Fruit fly (Drosophila melanogaster) whole organism, embryonic: ENCODE data around the gene PAN3.

ENCODE experiments used
- ATbp ChIP-seq: fragments of 200-800 bp; sonication (Bioruptor generic); optimal IDR thresholded peaks from 2 replicates; lab custom pipeline; 2017; ENCODE audit warnings: missing biosample characterization, mild to moderate bottlenecking, missing genetic modification characterization, missing genetic modification reagents
- Antp ChIP-seq: fragments of 200-800 bp; sonication (Bioruptor generic); optimal IDR thresholded peaks from 3 replicates; lab custom pipeline; 2016; ENCODE audit warnings: missing biosample characterization, missing genetic modification characterization
- Bgb ChIP-seq: fragments of 200-800 bp; sonication (Bioruptor generic); IDR thresholded peaks from 2 replicates; pipeline ENCODE4 v1.3.6; 2022; ENCODE audit warnings: missing biosample characterization, missing genetic modification characterization; ENCODE audit not compliant: partially characterized antibody
- CG10366 ChIP-seq: fragments of 200-800 bp; sonication (Bioruptor generic); IDR thresholded peaks from 2 replicates; pipeline ENCODE4 v1.3.6; 2022; ENCODE audit warnings: missing biosample characterization, missing genetic modification characterization
- CG11093 ChIP-seq: fragments of 200-800 bp; sonication (Bioruptor generic); IDR thresholded peaks from 3 replicates; pipeline ENCODE4 v1.3.6; 2022; ENCODE audit warnings: missing biosample characterization, missing genetic modification characterization
- CG11695 ChIP-seq: fragments of 200-800 bp; sonication (Bioruptor generic); IDR thresholded peaks from 3 replicates; pipeline ENCODE4 v1.3.6; 2022; ENCODE audit warnings: missing biosample characterization, missing genetic modification characterization
- CG12219 ChIP-seq: fragments of 200-800 bp; sonication (Bioruptor generic); optimal IDR thresholded peaks from 3 replicates; lab custom pipeline; 2018; ENCODE audit warnings: missing biosample characterization, mild to moderate bottlenecking, missing genetic modification characterization
- CG12744 ChIP-seq: fragments of 200-800 bp; sonication (Bioruptor generic); optimal IDR thresholded peaks from 2 replicates; lab custom pipeline; 2016; ENCODE audit warnings: missing biosample characterization, missing genetic modification characterization
- CG13287 ChIP-seq: fragments of 200-800 bp; sonication (Bioruptor generic); IDR thresholded peaks from 2 replicates; pipeline ENCODE4 v1.3.6; 2022; ENCODE audit warnings: missing biosample characterization, missing genetic modification characterization; ENCODE audit not compliant: partially characterized antibody
- CG14860 ChIP-seq: fragments of 200-800 bp; sonication (Bioruptor generic); IDR thresholded peaks from 3 replicates; pipeline ENCODE4 v1.3.6; 2022; ENCODE audit warnings: missing biosample characterization, missing genetic modification characterization; ENCODE audit not compliant: partially characterized antibody
- CG16779 ChIP-seq: fragments of 200-800 bp; sonication (Bioruptor generic); IDR thresholded peaks from 2 replicates; pipeline ENCODE4 v1.3.6; 2022; ENCODE audit warnings: missing biosample characterization, missing genetic modification characterization
- CG2120 ChIP-seq: fragments of 200-800 bp; sonication (Bioruptor generic); optimal IDR thresholded peaks from 3 replicates; lab custom pipeline; 2016; ENCODE audit warnings: missing biosample characterization, missing genetic modification characterization
- CG2202 ChIP-seq: fragments of 200-800 bp; sonication (Bioruptor generic); optimal IDR thresholded peaks from 2 replicates; lab custom pipeline; 2018; ENCODE audit warnings: missing biosample characterization, mild to moderate bottlenecking, missing genetic modification characterization
- CG31441 ChIP-seq: fragments of 200-800 bp; sonication (Bioruptor generic); IDR thresholded peaks from 2 replicates; pipeline ENCODE4 v1.3.6; 2022; ENCODE audit warnings: missing biosample characterization, missing genetic modification characterization
- CG33557 ChIP-seq: fragments of 200-800 bp; sonication (Bioruptor generic); optimal IDR thresholded peaks from 2 replicates; lab custom pipeline; 2019; ENCODE audit warnings: missing biosample characterization, mild to moderate bottlenecking, missing genetic modification characterization, moderate library complexity
- CG4404 ChIP-seq: fragments of 200-800 bp; sonication (Bioruptor generic); IDR thresholded peaks from 2 replicates; pipeline ENCODE4 v1.3.6; 2022; ENCODE audit warnings: missing biosample characterization, missing genetic modification characterization
- CG6813 ChIP-seq: fragments of 200-800 bp; sonication (Bioruptor generic); optimal IDR thresholded peaks from 2 replicates; lab custom pipeline; 2017; ENCODE audit warnings: missing biosample characterization, missing genetic modification characterization, mild to moderate bottlenecking, moderate library complexity, missing genetic modification reagents
- CG7963 ChIP-seq: fragments of 200-800 bp; sonication (Bioruptor generic); IDR thresholded peaks from 3 replicates; pipeline ENCODE4 v1.3.6; 2022; ENCODE audit warnings: missing biosample characterization, missing genetic modification characterization; ENCODE audit not compliant: partially characterized antibody
- CG8281 ChIP-seq: fragments of 200-800 bp; sonication (Bioruptor generic); optimal IDR thresholded peaks from 2 replicates; lab custom pipeline; 2018; ENCODE audit warnings: missing biosample characterization, mild to moderate bottlenecking, missing genetic modification characterization, moderate library complexity
- CG8290 ChIP-seq, 3 experiments: fragments of 200-800 bp; sonication (Bioruptor generic); optimal IDR thresholded peaks; 2 replicates each; lab custom pipeline; 2016 to 2019; ENCODE audit warnings: missing biosample characterization in 3 of 3, missing genetic modification characterization in 3 of 3, mild to moderate bottlenecking in 2 of 3, moderate library complexity in 1 of 3
- CHES-1-like ChIP-seq: fragments of 200-800 bp; sonication (Bioruptor generic); optimal IDR thresholded peaks from 2 replicates; lab custom pipeline; 2016; ENCODE audit warnings: missing biosample characterization, missing genetic modification characterization
- Dbx ChIP-seq: fragments of 200-800 bp; sonication (Bioruptor generic); IDR thresholded peaks from 3 replicates; pipeline ENCODE4 v1.3.6; 2022; ENCODE audit warnings: missing biosample characterization, missing genetic modification characterization
- Elba2 ChIP-seq: fragments of 200-800 bp; sonication (Bioruptor generic); optimal IDR thresholded peaks from 3 replicates; lab custom pipeline; 2016; ENCODE audit warnings: missing biosample characterization, missing genetic modification characterization
- Hmx ChIP-seq: fragments of 200-800 bp; sonication (Bioruptor generic); optimal IDR thresholded peaks from 2 replicates; lab custom pipeline; 2016; ENCODE audit warnings: missing biosample characterization, missing genetic modification characterization
- Hsf ChIP-seq: fragments of 200-800 bp; sonication (Bioruptor generic); optimal IDR thresholded peaks from 3 replicates; lab custom pipeline; 2016; ENCODE audit warnings: missing biosample characterization, missing genetic modification characterization
- Kr ChIP-seq: fragments of 200-800 bp; sonication (Bioruptor generic); optimal IDR thresholded peaks from 2 replicates; lab custom pipeline; 2017; ENCODE audit warnings: missing biosample characterization, mild to moderate bottlenecking, missing genetic modification characterization
- MESR4 ChIP-seq: fragments of 200-800 bp; sonication (Bioruptor generic); optimal IDR thresholded peaks from 2 replicates; lab custom pipeline; 2018; ENCODE audit warnings: missing biosample characterization, mild to moderate bottlenecking, missing genetic modification characterization, moderate library complexity
- Ptx1 ChIP-seq: fragments of 200-800 bp; sonication (Bioruptor generic); IDR thresholded peaks from 2 replicates; pipeline ENCODE4 v1.3.6; 2022; ENCODE audit warnings: missing biosample characterization, missing genetic modification characterization
- TFAM ChIP-seq: fragments of 200-800 bp; sonication (Bioruptor generic); optimal IDR thresholded peaks from 2 replicates; lab custom pipeline; 2017; ENCODE audit warnings: missing biosample characterization, missing genetic modification characterization, inconsistent platforms
- Trl ChIP-seq, 3 experiments: fragments of >200 bp in 2 of 3; fragments of 200-800 bp in 1 of 3; sonication (Bioruptor generic) in 1 of 3; optimal IDR thresholded peaks; 2 replicates in 1 of 3; 3 replicates in 2 of 3; lab custom pipeline; 2016 to 2017; ENCODE audit warnings: missing biosample characterization in 1 of 3, missing genetic modification characterization in 1 of 3
- abd-A ChIP-seq: fragments of 200-800 bp; sonication (Bioruptor generic); optimal IDR thresholded peaks from 3 replicates; lab custom pipeline; 2019; ENCODE audit warnings: missing biosample characterization, mild to moderate bottlenecking, missing genetic modification characterization, moderate library complexity
- ap ChIP-seq: fragments of 200-800 bp; sonication (Bioruptor generic); IDR thresholded peaks from 2 replicates; pipeline ENCODE4 v1.3.6; 2022; ENCODE audit warnings: missing biosample characterization, missing genetic modification characterization
- ara ChIP-seq: fragments of 200-800 bp; sonication (Bioruptor generic); IDR thresholded peaks from 2 replicates; pipeline ENCODE4 v1.3.6; 2022; ENCODE audit warnings: missing biosample characterization, missing genetic modification characterization
- crol ChIP-seq: fragments of 200-800 bp; sonication (Bioruptor generic); IDR thresholded peaks from 2 replicates; pipeline ENCODE4 v1.3.6; 2022; ENCODE audit warnings: missing biosample characterization, missing genetic modification characterization
- danr ChIP-seq: fragments of 200-800 bp; sonication (Bioruptor generic); IDR thresholded peaks from 2 replicates; pipeline ENCODE4 v1.3.6; 2022; ENCODE audit warnings: missing biosample characterization, missing genetic modification characterization
- dm ChIP-seq: fragments of 200-800 bp; sonication (Bioruptor generic); optimal IDR thresholded peaks from 3 replicates; lab custom pipeline; 2016; ENCODE audit warnings: missing biosample characterization, missing genetic modification characterization
- eve ChIP-seq, 2 experiments: fragments of >200 bp; optimal IDR thresholded peaks; 2 replicates each; lab custom pipeline; 2017; ENCODE audit warnings: missing biosample characterization in 2 of 2, missing genetic modification characterization in 2 of 2
- ewg ChIP-seq: fragments of 200-800 bp; sonication (Bioruptor generic); optimal IDR thresholded peaks from 3 replicates; lab custom pipeline; 2017; ENCODE audit warnings: mild to moderate bottlenecking, missing biosample characterization, missing genetic modification reagents, missing genetic modification characterization
- gfzf ChIP-seq: fragments of 200-800 bp; sonication (Bioruptor generic); optimal IDR thresholded peaks from 2 replicates; lab custom pipeline; 2016; ENCODE audit warnings: missing biosample characterization, mild to moderate bottlenecking, missing genetic modification characterization, moderate library complexity
- jumu ChIP-seq: fragments of 200-800 bp; sonication (Bioruptor generic); optimal IDR thresholded peaks from 3 replicates; lab custom pipeline; 2016; ENCODE audit warnings: missing biosample characterization, missing genetic modification characterization
- ken ChIP-seq: fragments of 200-800 bp; sonication (Bioruptor generic); IDR thresholded peaks from 3 replicates; pipeline ENCODE4 v1.3.6; 2022; ENCODE audit warnings: missing biosample characterization, missing genetic modification characterization
- lab ChIP-seq: fragments of 200-800 bp; sonication (Bioruptor generic); optimal IDR thresholded peaks from 3 replicates; lab custom pipeline; 2017; ENCODE audit warnings: missing biosample characterization, missing genetic modification characterization, mild to moderate bottlenecking, moderate library complexity, missing genetic modification reagents
- lilli ChIP-seq: fragments of 200-800 bp; sonication (Bioruptor generic); optimal IDR thresholded peaks from 3 replicates; lab custom pipeline; 2016; ENCODE audit warnings: missing biosample characterization, missing genetic modification characterization
- nerfin-1 ChIP-seq: fragments of 200-800 bp; sonication (Bioruptor generic); optimal IDR thresholded peaks from 3 replicates; lab custom pipeline; 2019; ENCODE audit warnings: missing biosample characterization, mild to moderate bottlenecking, missing genetic modification characterization, moderate library complexity
- otp ChIP-seq: fragments of 200-800 bp; sonication (Bioruptor generic); IDR thresholded peaks from 3 replicates; pipeline ENCODE4, ENCODE4 v1.3.6; 2022; ENCODE audit warnings: missing biosample characterization, missing genetic modification characterization
- pan ChIP-seq, 4 experiments: fragments of >200 bp in 3 of 4; fragments of 200-800 bp in 1 of 4; sonication (Bioruptor generic) in 1 of 4; optimal IDR thresholded peaks in 3 of 4; IDR thresholded peaks in 1 of 4; 2 replicates each; pipeline versions ENCODE4 v1.3.6 to Lab custom; 2017 to 2022; ENCODE audit warnings: missing biosample characterization in 2 of 4, missing genetic modification characterization in 2 of 4, mixed read lengths in 1 of 4
- rib ChIP-seq: fragments of 200-800 bp; sonication (Bioruptor generic); IDR thresholded peaks from 2 replicates; pipeline ENCODE4 v1.3.6; 2022; ENCODE audit warnings: missing biosample characterization, missing genetic modification characterization
- sr ChIP-seq: fragments of 200-800 bp; sonication (Bioruptor generic); IDR thresholded peaks from 3 replicates; pipeline ENCODE4 v1.3.6; 2022; ENCODE audit warnings: missing biosample characterization, missing genetic modification characterization
- zen2 ChIP-seq: fragments of 200-800 bp; sonication (Bioruptor generic); IDR thresholded peaks from 3 replicates; pipeline ENCODE4 v1.3.6; 2022; ENCODE audit warnings: missing biosample characterization, missing genetic modification characterization; ENCODE audit not compliant: partially characterized antibody
- zfh2 ChIP-seq: fragments of 200-800 bp; sonication (Bioruptor generic); optimal IDR thresholded peaks from 2 replicates; lab custom pipeline; 2016; ENCODE audit warnings: missing biosample characterization, missing genetic modification characterization

Gene PAN3

dm6 chr3L:3073460-3073859 is 2.5 kb downstream of the PAN3 start:
- TF ChIP-seq CG2202 (tag; lab: Kevin White, UChicago) (no peak), CG16779 (GFP tag; lab: Robert Waterston, UW) (no peak), abd-A (tag; lab: Kevin White, UChicago) (no peak), jumu (GFP tag; lab: Kevin White, UChicago) (no peak), Hmx (GFP tag; lab: Kevin White, UChicago) (no peak), eve (GFP tag; optimal IDR thresholded peaks at IDR 0.05; lab: Kevin White, UChicago) (no peak), CG10366 (no peak), Dbx (GFP tag; lab: Robert Waterston, UW) (0 out of 3 replicates have a peak, but pooled peaks have one; percentile 7), zfh2 (GFP tag; lab: Kevin White, UChicago) (no peak), rib (GFP tag; lab: Robert Waterston, UW) (no peak), lilli (no peak), CG2120 (GFP tag; lab: Kevin White, UChicago) (no peak), CG14860 (GFP tag; lab: Robert Waterston, UW) (no peak), CG11093 (no peak), ATbp (GFP tag; lab: Kevin White, UChicago) (peak; percentile 39), CG12219 (GFP tag; lab: Kevin White, UChicago) (no peak), CG6813 (peak; percentile 9), ewg (no peak), ken (GFP tag; lab: Robert Waterston, UW) (no peak), CG13287 (no peak), ara (GFP tag; lab: Robert Waterston, UW) (peak; percentile 27; the same call in 1 of the 2 replicates), CG8281 (tag; lab: Kevin White, UChicago) (no peak), CG7963 (GFP tag; lab: Robert Waterston, UW) (no peak), dm (GFP tag; lab: Kevin White, UChicago) (no peak), CG12744 (no peak), MESR4 (GFP tag; lab: Kevin White, UChicago) (no peak), crol (GFP tag; lab: Robert Waterston, UW) (no peak), pan (optimal IDR thresholded peaks at IDR 0.05; lab: Kevin White, UChicago) (no peak), pan (GFP tag; optimal IDR thresholded peaks at IDR 0.05 in 1 of 2, IDR thresholded peaks at IDR 0.05 in 1 of 2) (no peak), nerfin-1 (no peak), CG33557 (no peak), CG8290 (GFP tag; optimal IDR thresholded peaks at IDR 0.05; lab: Kevin White, UChicago) (no peak), CG8290 (tag; optimal IDR thresholded peaks at IDR 0.05; lab: Kevin White, UChicago) (no peak), zen2 (GFP tag; lab: Robert Waterston, UW) (no peak), Trl (optimal IDR thresholded peaks at IDR 0.05; lab: Kevin White, UChicago) (no peak), Trl (GFP tag; optimal IDR thresholded peaks at IDR 0.05; lab: Kevin White, UChicago) (no peak), CG4404 (GFP tag; lab: Robert Waterston, UW) (no peak), danr (GFP tag; lab: Robert Waterston, UW) (no peak), sr (GFP tag; lab: Robert Waterston, UW) (no peak), CG31441 (GFP tag; lab: Robert Waterston, UW) (no peak), Kr (GFP tag; lab: Kevin White, UChicago) (no peak), Antp (GFP tag; lab: Kevin White, UChicago) (no peak), Elba2 (no peak), TFAM (no peak), ap (GFP tag; lab: Robert Waterston, UW) (no peak), Hsf (GFP tag; lab: Kevin White, UChicago) (no peak), CG11695 (GFP tag; lab: Robert Waterston, UW) (no peak), Ptx1 (GFP tag; lab: Robert Waterston, UW) (no peak), lab (GFP tag; lab: Kevin White, UChicago) (no peak), gfzf (GFP tag; lab: Kevin White, UChicago) (no peak), Bgb (GFP tag; lab: Robert Waterston, UW) (no peak), CHES-1-like (GFP tag; lab: Kevin White, UChicago) (no peak), otp (GFP tag; lab: Robert Waterston, UW) (no peak)
